Fruit fly (Drosophila melanogaster) whole organism, embryonic: ENCODE data around the gene CG6028.

Source experiments
- Atf3 ChIP-seq: fragments of 200-800 bp; sonication (Bioruptor generic); optimal IDR thresholded peaks from 3 replicates; lab custom pipeline; 2016; ENCODE audit warnings: missing biosample characterization, missing genetic modification characterization
- CG10274 ChIP-seq: fragments of 200-800 bp; sonication (Bioruptor generic); optimal IDR thresholded peaks from 3 replicates; lab custom pipeline; 2017; ENCODE audit warnings: missing biosample characterization, mild to moderate bottlenecking, missing genetic modification characterization
- CG10543 ChIP-seq: fragments of 200-800 bp; sonication (Bioruptor generic); optimal IDR thresholded peaks from 3 replicates; lab custom pipeline; 2017; ENCODE audit warnings: missing biosample characterization, mild to moderate bottlenecking, missing genetic modification characterization, moderate library complexity
- CG10654 ChIP-seq: fragments of 200-800 bp; sonication (Bioruptor generic); optimal IDR thresholded peaks from 2 replicates; lab custom pipeline; 2016; ENCODE audit warnings: missing biosample characterization, missing genetic modification characterization
- CG11504 ChIP-seq: fragments of 200-800 bp; sonication (Bioruptor generic); optimal IDR thresholded peaks from 3 replicates; lab custom pipeline; 2019; ENCODE audit warnings: missing biosample characterization, mild to moderate bottlenecking, missing genetic modification characterization, moderate library complexity
- CG11723 ChIP-seq: fragments of 200-800 bp; sonication (Bioruptor generic); optimal IDR thresholded peaks from 2 replicates; lab custom pipeline; 2017; ENCODE audit warnings: missing biosample characterization, mild to moderate bottlenecking, missing genetic modification characterization
- CG12769 ChIP-seq: fragments of 200-800 bp; sonication (Bioruptor generic); optimal IDR thresholded peaks from 2 replicates; lab custom pipeline; 2019; ENCODE audit warnings: missing biosample characterization, mild to moderate bottlenecking, missing genetic modification characterization, moderate library complexity
- CG13894 ChIP-seq: fragments of 200-800 bp; sonication (Bioruptor generic); optimal IDR thresholded peaks from 3 replicates; lab custom pipeline; 2018; ENCODE audit warnings: missing biosample characterization, mild to moderate bottlenecking, missing genetic modification characterization, moderate library complexity
- CG14014 ChIP-seq: fragments of 200-800 bp; sonication (Bioruptor generic); IDR thresholded peaks from 2 replicates; pipeline ENCODE4 v1.3.6; 2022; ENCODE audit warnings: missing biosample characterization, missing genetic modification characterization
- CG14667 ChIP-seq: fragments of 200-800 bp; sonication (Bioruptor generic); IDR thresholded peaks from 2 replicates; pipeline ENCODE4 v1.3.6; 2022; ENCODE audit warnings: missing biosample characterization, missing genetic modification characterization
- CG14965 ChIP-seq: fragments of 200-800 bp; sonication (Bioruptor generic); optimal IDR thresholded peaks from 2 replicates; lab custom pipeline; 2016; ENCODE audit warnings: missing biosample characterization, missing genetic modification characterization, borderline replicate concordance
- CG15269 ChIP-seq: fragments of 200-800 bp; sonication (Bioruptor generic); optimal IDR thresholded peaks from 2 replicates; lab custom pipeline; 2018; ENCODE audit warnings: missing biosample characterization, mild to moderate bottlenecking, missing genetic modification characterization, moderate library complexity
- CG2199 ChIP-seq: fragments of 200-800 bp; sonication (Bioruptor generic); IDR thresholded peaks from 3 replicates; pipeline ENCODE4 v1.3.6; 2022; ENCODE audit warnings: missing biosample characterization, missing genetic modification characterization
- CG2678 ChIP-seq: fragments of 200-800 bp; sonication (Bioruptor generic); optimal IDR thresholded peaks from 3 replicates; lab custom pipeline; 2019; ENCODE audit warnings: missing biosample characterization, mild to moderate bottlenecking, missing genetic modification characterization, moderate library complexity
- CG32767 ChIP-seq: fragments of 200-800 bp; sonication (Bioruptor generic); IDR thresholded peaks from 2 replicates; pipeline ENCODE4 v1.3.6; 2022; ENCODE audit warnings: missing biosample characterization, missing genetic modification characterization
- CG42726 ChIP-seq: fragments of 200-800 bp; sonication (Bioruptor generic); IDR thresholded peaks from 2 replicates; pipeline ENCODE4 v1.3.6; 2022; ENCODE audit warnings: missing biosample characterization, missing genetic modification characterization; ENCODE audit not compliant: partially characterized antibody
- CG4730 ChIP-seq: fragments of 200-800 bp; sonication (Bioruptor generic); IDR thresholded peaks from 2 replicates; pipeline ENCODE4 v1.3.6; 2022; ENCODE audit warnings: missing biosample characterization, missing genetic modification characterization
- CG6175 ChIP-seq: fragments of 200-800 bp; sonication (Bioruptor generic); IDR thresholded peaks from 3 replicates; pipeline ENCODE4 v1.3.6; 2022; ENCODE audit warnings: missing biosample characterization, missing genetic modification characterization
- CG6689 ChIP-seq: fragments of 200-800 bp; sonication (Bioruptor generic); IDR thresholded peaks from 2 replicates; pipeline ENCODE4 v1.3.6; 2022; ENCODE audit warnings: missing biosample characterization, missing genetic modification characterization
- CG7786 ChIP-seq: fragments of 200-800 bp; sonication (Bioruptor generic); optimal IDR thresholded peaks from 2 replicates; lab custom pipeline; 2016; ENCODE audit warnings: missing biosample characterization, missing genetic modification characterization
- CG8290 ChIP-seq, 3 experiments: fragments of 200-800 bp; sonication (Bioruptor generic); optimal IDR thresholded peaks; 2 replicates each; lab custom pipeline; 2016 to 2019; ENCODE audit warnings: missing biosample characterization in 3 of 3, missing genetic modification characterization in 3 of 3, mild to moderate bottlenecking in 2 of 3, moderate library complexity in 1 of 3
- CoRest ChIP-seq: fragments of 200-800 bp; sonication (Bioruptor generic); optimal IDR thresholded peaks from 3 replicates; lab custom pipeline; 2018; ENCODE audit warnings: missing biosample characterization, mild to moderate bottlenecking, missing genetic modification characterization, moderate library complexity
- Deaf1 ChIP-seq: fragments of 200-800 bp; optimal IDR thresholded peaks from 3 replicates; lab custom pipeline; 2019; ENCODE audit warnings: missing biosample characterization, mild to moderate bottlenecking, missing genetic modification characterization, moderate library complexity
- Ets65A ChIP-seq: fragments of 200-800 bp; sonication (Bioruptor generic); peaks from one replicate; lab custom pipeline; 2016; ENCODE audit warnings: missing biosample characterization, missing genetic modification characterization
- Med ChIP-seq: fragments of 200-800 bp; sonication (Bioruptor generic); peaks from one replicate; lab custom pipeline; 2016; ENCODE audit warnings: missing biosample characterization, missing genetic modification characterization, mild to moderate bottlenecking, inconsistent platforms, moderate library complexity
- Oli ChIP-seq: fragments of 200-800 bp; sonication (Bioruptor generic); optimal IDR thresholded peaks from 2 replicates; lab custom pipeline; 2018; ENCODE audit warnings: missing biosample characterization, mild to moderate bottlenecking, missing genetic modification characterization, moderate library complexity
- Rfx ChIP-seq: fragments of 200-800 bp; sonication (Bioruptor generic); IDR thresholded peaks from 2 replicates; pipeline ENCODE4 v1.3.6; 2022; ENCODE audit warnings: missing biosample characterization, missing genetic modification characterization
- ap ChIP-seq: fragments of 200-800 bp; sonication (Bioruptor generic); IDR thresholded peaks from 2 replicates; pipeline ENCODE4 v1.3.6; 2022; ENCODE audit warnings: missing biosample characterization, missing genetic modification characterization
- ato ChIP-seq: fragments of 200-800 bp; sonication (Bioruptor generic); IDR thresholded peaks from 2 replicates; pipeline ENCODE4 v1.3.6; 2022; ENCODE audit warnings: missing biosample characterization, missing genetic modification characterization; ENCODE audit not compliant: partially characterized antibody
- chinmo ChIP-seq: fragments of 200-800 bp; sonication (Bioruptor generic); IDR thresholded peaks from 4 replicates; pipeline ENCODE4 v1.3.6; 2022; ENCODE audit warnings: missing biosample characterization, missing genetic modification characterization; ENCODE audit not compliant: partially characterized antibody
- chm ChIP-seq: fragments of 200-800 bp; sonication (Bioruptor generic); IDR thresholded peaks from 2 replicates; pipeline ENCODE4 v1.3.6; 2022; ENCODE audit warnings: missing biosample characterization, missing genetic modification characterization
- cwo ChIP-seq: fragments of 200-800 bp; sonication (Bioruptor generic); optimal IDR thresholded peaks from 3 replicates; lab custom pipeline; 2017; ENCODE audit warnings: missing biosample characterization, missing genetic modification characterization, mild to moderate bottlenecking, moderate library complexity, missing genetic modification reagents
- esg ChIP-seq: fragments of 200-800 bp; sonication (Bioruptor generic); conservative IDR thresholded peaks from 2 replicates; pipeline ENCODE4 v1.3.6; 2022; ENCODE audit warnings: missing biosample characterization, missing genetic modification characterization
- gem ChIP-seq: fragments of 200-800 bp; sonication (Bioruptor generic); optimal IDR thresholded peaks from 2 replicates; lab custom pipeline; 2019; ENCODE audit warnings: missing biosample characterization, mild to moderate bottlenecking, missing genetic modification characterization, moderate library complexity
- grn ChIP-seq: fragments of 200-800 bp; sonication (Bioruptor generic); optimal IDR thresholded peaks from 3 replicates; lab custom pipeline; 2017; ENCODE audit warnings: missing biosample characterization, missing genetic modification characterization
- her ChIP-seq: fragments of 200-800 bp; sonication (Bioruptor generic); optimal IDR thresholded peaks from 2 replicates; lab custom pipeline; 2016; ENCODE audit warnings: missing biosample characterization, missing genetic modification characterization
- kah ChIP-seq: fragments of 200-800 bp; sonication (Bioruptor generic); optimal IDR thresholded peaks from 2 replicates; lab custom pipeline; 2018; ENCODE audit warnings: missing biosample characterization, mild to moderate bottlenecking, missing genetic modification characterization
- kay ChIP-seq: fragments of 200-800 bp; sonication (Bioruptor generic); optimal IDR thresholded peaks from 2 replicates; lab custom pipeline; 2016; ENCODE audit warnings: missing biosample characterization, missing genetic modification characterization
- lbe ChIP-seq: fragments of 200-800 bp; sonication (Bioruptor generic); optimal IDR thresholded peaks from 2 replicates; lab custom pipeline; 2016; ENCODE audit warnings: missing biosample characterization, mild to moderate bottlenecking, missing genetic modification characterization
- lola ChIP-seq, 3 experiments: fragments of >200 bp in 2 of 3; fragments of 200-800 bp in 1 of 3; sonication (Bioruptor generic) in 1 of 3; optimal IDR thresholded peaks; 2 replicates each; lab custom pipeline; 2017 to 2019; ENCODE audit warnings: missing biosample characterization in 3 of 3, missing genetic modification characterization in 3 of 3, mild to moderate bottlenecking in 1 of 3, moderate library complexity in 1 of 3
- onecut ChIP-seq: fragments of 200-800 bp; sonication (Bioruptor generic); IDR thresholded peaks from 2 replicates; pipeline ENCODE4 v1.3.6; 2022; ENCODE audit warnings: missing biosample characterization, missing genetic modification characterization
- sd ChIP-seq: fragments of 200-800 bp; sonication (Bioruptor generic); optimal IDR thresholded peaks from 3 replicates; lab custom pipeline; 2018; ENCODE audit warnings: missing biosample characterization, mild to moderate bottlenecking, missing genetic modification characterization, moderate library complexity
- sug ChIP-seq: fragments of 200-800 bp; optimal IDR thresholded peaks from 2 replicates; lab custom pipeline; 2019; ENCODE audit warnings: missing biosample characterization, mild to moderate bottlenecking, missing genetic modification characterization, moderate library complexity
- tap ChIP-seq: fragments of 200-800 bp; optimal IDR thresholded peaks from 3 replicates; lab custom pipeline; 2019; ENCODE audit warnings: missing biosample characterization, mild to moderate bottlenecking, missing genetic modification characterization, moderate library complexity
- twi ChIP-seq: fragments of 200-800 bp; optimal IDR thresholded peaks from 2 replicates; lab custom pipeline; 2019; ENCODE audit warnings: missing biosample characterization, mild to moderate bottlenecking, missing genetic modification characterization, moderate library complexity
- unpg ChIP-seq: fragments of 200-800 bp; sonication (Bioruptor generic); optimal IDR thresholded peaks from 3 replicates; lab custom pipeline; 2018; ENCODE audit warnings: missing biosample characterization, mild to moderate bottlenecking, missing genetic modification characterization, moderate library complexity
- vvl ChIP-seq: fragments of 200-800 bp; sonication (Bioruptor generic); IDR thresholded peaks from 2 replicates; pipeline ENCODE4 v1.3.6; 2022; ENCODE audit warnings: missing biosample characterization, missing genetic modification characterization

Gene CG6028

DNA sequence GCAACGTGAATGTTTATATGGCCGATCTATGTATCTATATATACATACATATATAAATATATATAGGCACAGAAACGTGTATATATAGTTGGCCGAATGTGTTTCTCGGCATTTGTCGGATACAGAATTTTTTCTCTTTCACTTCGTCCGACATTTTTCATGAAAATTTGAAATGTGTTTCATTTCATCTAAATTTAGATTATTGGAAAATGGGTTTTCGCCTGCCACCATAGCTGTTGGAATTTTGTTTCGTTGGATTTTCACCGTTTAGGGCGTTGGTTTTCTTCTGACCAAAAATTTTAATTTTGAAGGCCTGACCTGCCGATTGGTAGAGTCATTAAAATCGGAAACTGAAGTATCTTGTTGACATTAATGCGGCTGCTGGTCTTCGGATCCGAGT lies 22.1 kb upstream of the CG6028 start:
- TF ChIP-seq sd (tag; lab: Kevin White, UChicago) (peak; percentile 65), CG10654 (GFP tag; lab: Kevin White, UChicago) (no peak), lbe (GFP tag; lab: Kevin White, UChicago) (no peak), CG32767 (GFP tag; lab: Robert Waterston, UW) (peak; percentile 55), CG10274 (no peak), Ets65A (GFP tag; lab: Kevin White, UChicago) (peak; percentile 24), Oli (tag; lab: Kevin White, UChicago) (no peak), kay (GFP tag; lab: Kevin White, UChicago) (no peak), twi (peak; percentile 39)

- TF ChIP-seq cwo (GFP tag; lab: Kevin White, UChicago), result peak; percentile 81
- TF ChIP-seq CG42726, result no peak
- no peak for TF ChIP-seq Rfx (GFP tag; lab: Robert Waterston, UW)
- TF ChIP-seq CG7786 (GFP tag; lab: Kevin White, UChicago), result no peak
- no peak for TF ChIP-seq onecut
- TF ChIP-seq grn (GFP tag; lab: Kevin White, UChicago), result peak; percentile 44
- TF ChIP-seq sug (tag; lab: Kevin White, UChicago), result peak; percentile 10
- TF ChIP-seq kay (GFP tag; lab: Kevin White, UChicago), result peak; percentile 16
- TF ChIP-seq CG6689, result 0 out of 2 replicates have a peak, but pooled peaks have one; percentile 6
- peak; percentile 63 for TF ChIP-seq chm (GFP tag; lab: Robert Waterston, UW)
- peak; percentile 39 for TF ChIP-seq CG12769 (tag; lab: Kevin White, UChicago)
- peak; percentile 27; the same call in 1 of the 3 replicates for TF ChIP-seq CG6175 (GFP tag; lab: Robert Waterston, UW)
- TF ChIP-seq lola (GFP tag; optimal IDR thresholded peaks at IDR 0.05; lab: Kevin White, UChicago), result no peak
- TF ChIP-seq Med (GFP tag; lab: Kevin White, UChicago), result peak; percentile 78
- TF ChIP-seq CG13894 (tag; lab: Kevin White, UChicago), result peak; percentile 83
- TF ChIP-seq tap (tag; lab: Kevin White, UChicago), result no peak
- TF ChIP-seq CG14667 (GFP tag; lab: Robert Waterston, UW), result no peak
- no peak for TF ChIP-seq her (GFP tag; lab: Kevin White, UChicago)
- no peak for TF ChIP-seq CG4730 (GFP tag; lab: Robert Waterston, UW)
- TF ChIP-seq Deaf1 (tag; lab: Kevin White, UChicago), result peak; percentile 20
- TF ChIP-seq Ets65A (GFP tag; lab: Kevin White, UChicago), result peak; percentile 81
- TF ChIP-seq esg (GFP tag; lab: Robert Waterston, UW), result no peak
- TF ChIP-seq ato (GFP tag; lab: Robert Waterston, UW), result 0 out of 2 replicates have a peak, but pooled peaks have one; percentile 40
- peak; percentile 62 for TF ChIP-seq sd (tag; lab: Kevin White, UChicago)
- TF ChIP-seq CG10543 (GFP tag; lab: Kevin White, UChicago), result peak; percentile 25
- TF ChIP-seq CG8290 (GFP tag; optimal IDR thresholded peaks at IDR 0.05; lab: Kevin White, UChicago), result no peak
- peak in 1 of 2 experiments; percentile 34 for TF ChIP-seq CG8290 (tag; optimal IDR thresholded peaks at IDR 0.05; lab: Kevin White, UChicago)
- no peak for TF ChIP-seq Atf3 (GFP tag; lab: Kevin White, UChicago)
- TF ChIP-seq CG2199 (GFP tag; lab: Robert Waterston, UW), result peak; percentile 59; the same call in 1 of the 3 replicates
- TF ChIP-seq chinmo (GFP tag; lab: Robert Waterston, UW), result peak; percentile 85; the same call in 2 of the 4 replicates
- TF ChIP-seq, all 482 proteins: peak for 18
These were observed 21.4 kb upstream of the CG6028 start for dm6 chr3R:22046723-22047122.

DNA sequence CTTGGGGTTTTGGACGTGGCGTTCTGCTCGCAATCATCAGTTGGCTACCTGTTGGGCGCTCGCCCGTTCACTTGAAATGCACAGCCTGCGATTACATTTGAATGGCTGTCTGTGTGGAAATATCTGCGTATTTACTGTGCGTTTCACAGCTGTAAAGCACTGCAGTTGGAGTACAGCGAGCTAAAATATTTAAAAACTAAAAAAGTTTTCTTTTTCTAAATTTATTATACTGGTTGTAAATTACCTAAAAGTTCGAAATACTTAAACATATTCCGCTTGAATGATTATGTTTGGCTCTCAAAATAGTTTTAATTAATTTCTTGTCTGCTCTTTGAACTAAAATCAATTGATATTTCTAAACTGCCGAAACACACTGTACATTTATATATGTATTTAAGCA lies 20.9 kb upstream of the CG6028 start:
- no peak for TF ChIP-seq CG14965 (GFP tag; lab: Kevin White, UChicago)
- 0 out of 2 replicates have a peak, but pooled peaks have one; percentile 6 for TF ChIP-seq CG6689
- TF ChIP-seq unpg, result no peak
- no peak for TF ChIP-seq CG14014 (GFP tag; lab: Robert Waterston, UW)
- TF ChIP-seq CG2678 (tag; lab: Kevin White, UChicago), result peak; percentile 12
- peak; percentile 6 for TF ChIP-seq CoRest (tag; lab: Kevin White, UChicago)
- no peak for TF ChIP-seq CG11723 (GFP tag; lab: Kevin White, UChicago)
- TF ChIP-seq ap (GFP tag; lab: Robert Waterston, UW), result 0 out of 2 replicates have a peak, but pooled peaks have one; percentile 4
- peak; percentile 5 for TF ChIP-seq kah (GFP tag; lab: Kevin White, UChicago)
- peak; percentile 27 for TF ChIP-seq gem
- peak; percentile 32 for TF ChIP-seq CG11504 (tag; lab: Kevin White, UChicago)
- TF ChIP-seq Oli (tag; lab: Kevin White, UChicago), result peak; percentile 6
- TF ChIP-seq CG15269 (tag; lab: Kevin White, UChicago), result peak; percentile 25
- 0 out of 2 replicates have a peak, but pooled peaks have one; percentile 6 for TF ChIP-seq vvl (GFP tag; lab: Robert Waterston, UW)
